Worm (Caenorhabditis elegans): ENCODE results near the gene cyn-13.
"Not testable (repeated sequence)": the region's sequence is repeated elsewhere in the genome, so short reads cannot be mapped to it uniquely, and the experiment has no call there.

cyn-13 gene

DNA sequence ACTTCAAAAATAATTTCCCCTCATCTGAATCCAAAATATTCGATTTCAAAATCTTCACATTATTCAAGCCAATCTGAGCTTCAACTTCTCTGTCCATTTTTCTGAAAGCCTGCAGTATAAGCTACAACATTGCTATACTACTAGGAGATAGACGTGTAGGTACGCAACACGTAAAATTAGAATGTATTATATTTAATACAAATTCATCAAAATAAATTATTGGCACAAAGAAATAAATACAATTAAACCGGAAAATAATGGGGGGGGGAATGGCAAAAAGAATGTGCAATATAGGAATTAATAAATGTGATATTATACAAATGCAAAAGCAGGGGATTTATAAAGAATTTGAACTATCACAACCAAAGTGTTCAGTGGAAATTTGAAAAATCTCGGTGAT lies 37.8 kb downstream of the cyn-13 start, which contains the start of gene Y116A8C.25:
Y116A8C.25 (minus strand) TSS at position 101 of the 400 bp plus-strand sequence.
- TF ChIP-seq unc-62 (GFP tag; optimal IDR thresholded peaks at IDR 0.05) = no peak

ce11 chrIV:17070791-17071190 lies 45.7 kb downstream of the cyn-13 start, which contains the start of gene Y116A8C.24:
TSS of gene Y116A8C.24 (minus strand) at chrIV:17070891.
- not testable (repeated sequence) for TF ChIP-seq unc-62 (GFP tag; optimal IDR thresholded peaks at IDR 0.05)

DNA sequence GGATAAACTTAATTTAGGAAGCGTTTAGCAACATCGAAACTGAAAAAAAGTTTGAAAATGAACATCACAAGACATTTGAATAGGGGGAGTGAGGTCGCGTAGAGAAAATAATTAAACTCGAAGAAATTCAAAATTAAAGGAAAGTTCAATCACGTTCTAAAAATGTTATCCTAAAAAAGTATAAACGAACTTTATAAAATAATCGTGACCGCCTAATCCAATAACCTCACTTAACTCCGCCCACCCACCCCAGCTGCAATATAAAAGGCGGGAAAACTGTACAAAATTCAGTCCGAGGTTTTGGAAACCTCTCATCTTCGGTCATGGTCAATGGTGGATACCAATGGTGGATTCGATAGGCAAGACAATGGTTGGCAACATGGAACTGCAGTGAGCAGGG lies 51.5 kb downstream of the cyn-13 start, which contains the start of gene Y116A8C.465:
Y116A8C.465 (plus strand) TSS at position 301 of the 400 bp plus-strand sequence.
- TF ChIP-seq unc-62 (GFP tag; optimal IDR thresholded peaks at IDR 0.05) = not testable (repeated sequence)

DNA sequence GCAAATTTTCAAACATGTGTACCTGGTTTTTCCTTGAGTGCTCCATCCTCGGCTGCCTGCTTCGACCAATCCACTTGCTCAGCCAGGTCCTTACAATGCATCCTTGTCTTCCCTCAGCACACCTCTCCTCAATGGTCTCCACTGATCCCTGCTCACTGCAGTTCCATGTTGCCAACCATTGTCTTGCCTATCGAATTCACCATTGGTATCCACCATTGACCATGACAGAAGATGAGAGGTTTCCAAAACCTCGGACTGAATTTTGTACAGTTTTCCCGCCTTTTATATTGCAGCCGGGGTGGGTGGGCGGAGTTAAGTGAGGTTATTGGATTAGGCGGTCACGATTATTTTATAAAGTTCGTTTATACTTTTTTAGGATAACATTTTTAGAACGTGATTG lies 52.8 kb downstream of the cyn-13 start, which contains the start of gene Y116A8C.467:
Y116A8C.467 (minus strand) TSS at position 101 of the 400 bp plus-strand sequence.
- not testable (repeated sequence) for TF ChIP-seq unc-62 (GFP tag; optimal IDR thresholded peaks at IDR 0.05)

Data from whole organism, dauer.